Fruit fly (Drosophila melanogaster) whole organism, prepupa: Measurements from ENCODE around the gene UbcE2H.
A peak's percentile ranks its signal among the peaks of the same experiment; 100 is the strongest.

Source experiments
- CG6163 ChIP-seq: fragments of 200-800 bp; sonication (Bioruptor generic); IDR thresholded peaks from 3 replicates; pipeline ENCODE4 v1.3.6; 2022; ENCODE audit warnings: missing biosample characterization, missing genetic modification characterization
- Gug ChIP-seq: fragments of 200-800 bp; sonication (Bioruptor generic); IDR thresholded peaks from 2 replicates; pipeline ENCODE4 v1.3.6; 2022; ENCODE audit warnings: missing biosample characterization, missing genetic modification characterization
- fkh ChIP-seq: fragments of 200-800 bp; sonication (Bioruptor generic); optimal IDR thresholded peaks from 3 replicates; lab custom pipeline; 2017; ENCODE audit warnings: missing biosample characterization, mild to moderate bottlenecking, missing genetic modification characterization, moderate library complexity

- TF ChIP-seq CG6163 (GFP tag; lab: Robert Waterston, UW) (peak; percentile 66; the same call in 2 of the 3 replicates), fkh (GFP tag; lab: Kevin White, UChicago) (no peak), Gug (GFP tag; lab: Robert Waterston, UW) (no peak)
These were observed 29.0 kb upstream of the UbcE2H start for dm6 chrX:8122834-8123233.
